Worm (Caenorhabditis elegans): ENCODE results near the gene C34H4.1.

Gene C34H4.1

DNA sequence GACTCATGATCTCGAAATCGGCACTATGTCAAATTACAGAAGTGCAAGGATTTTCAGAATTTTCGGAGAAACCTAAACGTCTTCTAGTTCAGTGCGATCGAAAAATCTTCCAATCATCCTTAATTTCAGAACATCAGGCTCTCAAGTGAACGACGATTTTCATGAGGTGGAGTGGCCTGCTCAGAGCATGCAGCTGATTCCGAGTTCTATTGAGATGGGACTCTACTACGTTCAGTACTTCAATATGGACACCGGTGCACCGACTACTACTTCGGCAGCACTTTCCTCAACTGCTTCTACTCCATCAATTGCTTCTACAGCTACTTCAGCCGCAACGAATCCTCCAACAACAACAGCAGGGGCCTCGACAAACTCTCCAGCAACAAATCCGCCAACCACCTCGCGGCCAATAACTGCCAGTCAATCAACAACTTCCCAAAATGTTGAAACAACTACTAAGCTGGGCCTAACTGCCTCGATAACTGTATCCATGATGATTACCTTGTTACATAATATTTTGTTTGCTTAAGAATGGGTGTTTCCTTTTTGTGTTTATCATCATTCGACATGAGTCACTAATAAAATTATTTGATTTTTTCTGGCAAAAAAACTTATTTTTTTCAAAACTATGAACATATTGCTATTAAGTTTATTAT lies 8.2 kb downstream of the C34H4.1 start, which contains the start of gene Y41D4B.15:
Gene Y41D4B.15, plus strand, starts transcription at position 606 of the 656 bp plus-strand sequence.
- TF ChIP-seq sea-2 (GFP tag; optimal IDR thresholded peaks at IDR 0.05) (no peak), ztf-11 (tag; optimal IDR thresholded peaks at IDR 0.05) (no peak), elt-2 (tag; optimal IDR thresholded peaks at IDR 0.05) (no peak), pqm-1 (tag; optimal IDR thresholded peaks at IDR 0.05) (no peak), tbx-2 (tag; optimal IDR thresholded peaks at IDR 0.05) (no peak), nhr-11 (tag; optimal IDR thresholded peaks at IDR 0.05) (no peak), nhr-25 (tag; optimal IDR thresholded peaks at IDR 0.05) (no peak), zag-1 (tag; optimal IDR thresholded peaks at IDR 0.05) (no peak), daf-12 (tag; optimal IDR thresholded peaks at IDR 0.05) (no peak), fkh-2 (tag; optimal IDR thresholded peaks at IDR 0.05) (no peak), ZK546.5 (tag; optimal IDR thresholded peaks at IDR 0.05) (no peak), lin-39 (tag; optimal IDR thresholded peaks at IDR 0.05) (no peak), ceh-28 (tag; optimal IDR thresholded peaks at IDR 0.05) (no peak), egl-27 (tag; optimal IDR thresholded peaks at IDR 0.05) (no peak), lsy-12 (tag; optimal IDR thresholded peaks at IDR 0.05) (no peak), nfya-1 (tag; optimal IDR thresholded peaks at IDR 0.05; ENCODE audit: insufficient read depth) (no peak), nhr-77 (tag; optimal IDR thresholded peaks at IDR 0.05) (no peak), R02D3.7 (tag; optimal IDR thresholded peaks at IDR 0.05) (no peak)

DNA sequence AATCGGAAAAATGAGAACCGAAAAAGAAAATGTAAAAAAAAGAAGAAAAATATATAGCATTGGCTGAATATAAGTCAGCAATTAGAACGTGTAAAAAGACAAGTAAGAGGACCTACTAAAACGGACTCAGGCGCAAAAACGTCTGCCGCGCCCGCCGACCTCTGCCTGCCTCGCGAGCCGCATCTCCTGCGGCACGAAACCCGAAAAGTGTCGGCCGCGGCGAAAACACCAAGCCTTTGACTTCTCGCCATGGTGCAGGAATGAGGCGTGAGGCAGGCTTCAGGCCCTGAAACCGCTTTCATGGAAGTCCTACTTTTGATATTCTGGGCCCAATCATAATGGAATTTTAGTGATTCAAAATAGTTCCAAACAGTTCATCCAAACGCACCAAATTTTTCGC lies 10.3 kb downstream of the C34H4.1 start:
- no peak for TF ChIP-seq skn-1 (tag; optimal IDR thresholded peaks at IDR 0.05)
- TF ChIP-seq fos-1 (tag; optimal IDR thresholded peaks at IDR 0.05), result no peak
- TF ChIP-seq pha-4 (tag; optimal IDR thresholded peaks at IDR 0.05), result no peak
- TF ChIP-seq ztf-4 (tag; optimal IDR thresholded peaks at IDR 0.05), result no peak
- TF ChIP-seq nhr-67 (tag; optimal IDR thresholded peaks at IDR 0.05), result no peak
- no peak for TF ChIP-seq nhr-25 (tag; optimal IDR thresholded peaks at IDR 0.05)
- no peak for TF ChIP-seq sea-2 (GFP tag; optimal IDR thresholded peaks at IDR 0.05)
- no peak for TF ChIP-seq mdl-1 (tag; optimal IDR thresholded peaks at IDR 0.05)
- TF ChIP-seq ceh-28 (tag; optimal IDR thresholded peaks at IDR 0.05), result no peak
- no peak for TF ChIP-seq nhr-77 (tag; optimal IDR thresholded peaks at IDR 0.05)
- TF ChIP-seq unc-39 (tag; optimal IDR thresholded peaks at IDR 0.05), result no peak
- no peak for TF ChIP-seq nhr-76 (tag; optimal IDR thresholded peaks at IDR 0.05)

DNA sequence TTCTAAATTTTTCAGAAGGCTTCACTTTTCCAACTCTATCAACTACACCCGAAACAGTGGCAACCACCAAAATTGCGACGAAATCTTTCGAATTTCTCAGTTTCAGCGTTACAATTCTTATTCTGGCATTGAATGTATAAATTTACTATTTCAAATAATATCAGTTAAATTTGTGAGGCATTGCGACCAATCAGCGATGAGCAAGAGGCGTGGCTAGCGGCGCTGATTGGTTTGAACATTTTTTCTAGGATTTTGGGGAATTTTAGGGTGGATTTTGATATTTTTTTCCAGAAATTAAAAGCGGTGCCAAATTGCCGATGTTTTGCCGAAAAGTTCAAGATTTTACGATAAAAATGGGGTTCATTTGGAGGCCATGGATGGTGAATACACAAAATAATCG lies 12.2 kb downstream of the C34H4.1 start:
- TF ChIP-seq nhr-23 (tag; optimal IDR thresholded peaks at IDR 0.05), result no peak
- no peak for TF ChIP-seq ceh-82 (tag; optimal IDR thresholded peaks at IDR 0.05)
- TF ChIP-seq nfya-1 (tag; optimal IDR thresholded peaks at IDR 0.05; ENCODE audit: insufficient read depth), result peak; percentile 96
- TF ChIP-seq nhr-237 (tag; optimal IDR thresholded peaks at IDR 0.05), result no peak

DNA sequence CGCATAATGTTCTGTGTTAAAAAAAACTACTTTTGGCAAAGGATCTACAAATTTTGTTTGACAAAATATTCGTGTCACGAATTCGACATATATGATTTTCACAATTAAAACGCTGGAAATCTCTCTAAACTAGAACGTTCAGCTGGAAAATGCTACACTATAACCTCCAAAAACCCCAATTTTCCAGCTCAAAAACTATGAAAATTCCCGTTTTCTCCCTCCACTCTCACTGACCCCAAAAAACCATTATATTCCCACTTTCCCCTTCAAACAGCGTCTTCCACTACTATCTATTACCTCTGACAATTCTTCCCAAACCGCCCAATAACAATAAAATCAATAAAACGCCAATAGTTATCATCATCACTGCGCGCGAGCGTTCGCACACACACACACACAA lies 21.4 kb downstream of the C34H4.1 start, which contains the start of gene Y41D4B.14:
Gene Y41D4B.14, plus strand, starts transcription at position 301 of the 400 bp plus-strand sequence.
- TF ChIP-seq ztf-4 (tag; optimal IDR thresholded peaks at IDR 0.05) (no peak), ceh-9 (tag; optimal IDR thresholded peaks at IDR 0.05) (no peak), egl-27 (tag; optimal IDR thresholded peaks at IDR 0.05) (no peak), zag-1 (tag; optimal IDR thresholded peaks at IDR 0.05) (no peak), mml-1 (tag; optimal IDR thresholded peaks at IDR 0.05) (no peak), nhr-28 (tag; optimal IDR thresholded peaks at IDR 0.05) (no peak), ZK546.5 (tag; optimal IDR thresholded peaks at IDR 0.05) (no peak), nhr-12 (tag; optimal IDR thresholded peaks at IDR 0.05) (no peak), nhr-43 (tag; optimal IDR thresholded peaks at IDR 0.05; ENCODE audit: poor library complexity, severe bottlenecking) (no peak), egl-5 (tag; optimal IDR thresholded peaks at IDR 0.05) (no peak), ama-1 (optimal IDR thresholded peaks at IDR 0.05) (no peak), nhr-77 (tag; optimal IDR thresholded peaks at IDR 0.05) (no peak)

DNA sequence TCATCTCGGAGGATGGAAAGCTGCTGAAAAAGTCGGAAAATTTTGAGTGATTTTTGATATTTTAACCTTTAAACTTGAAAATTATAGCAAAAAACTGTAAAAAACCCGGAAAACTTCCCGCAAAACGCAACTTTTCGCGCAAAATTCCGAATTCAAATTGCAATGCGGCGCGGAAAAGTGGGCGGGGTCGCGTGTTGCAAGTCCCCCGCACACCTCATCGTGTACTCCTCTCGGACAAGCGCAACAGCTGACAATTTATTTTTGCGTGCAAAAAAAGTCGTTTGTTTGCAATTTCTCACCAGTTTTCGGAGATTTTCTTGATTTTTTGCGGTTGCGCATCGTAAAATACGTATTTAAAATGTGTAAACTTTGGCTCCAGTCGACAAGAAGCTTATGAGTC lies 40.4 kb downstream of the C34H4.1 start, which contains the start of gene npp-8:
Gene npp-8, minus strand, starts transcription at position 23 of the 400 bp plus-strand sequence.
- TF ChIP-seq lsy-12 (tag; optimal IDR thresholded peaks at IDR 0.05), result peak; percentile 86
- TF ChIP-seq pha-4 (tag; optimal IDR thresholded peaks at IDR 0.05), result peak; percentile 84
- TF ChIP-seq mml-1 (tag; optimal IDR thresholded peaks at IDR 0.05), result no peak
- no peak for TF ChIP-seq nhr-12 (tag; optimal IDR thresholded peaks at IDR 0.05)
- TF ChIP-seq nhr-25 (tag; optimal IDR thresholded peaks at IDR 0.05), result peak; percentile 74
- TF ChIP-seq pqm-1 (tag; optimal IDR thresholded peaks at IDR 0.05), result no peak
- peak; percentile 16 for TF ChIP-seq ceh-82 (tag; optimal IDR thresholded peaks at IDR 0.05)
- TF ChIP-seq hmg-11 (tag; optimal IDR thresholded peaks at IDR 0.05), result peak; percentile 93
- no peak for TF ChIP-seq nhr-67 (tag; optimal IDR thresholded peaks at IDR 0.05)
- no peak for TF ChIP-seq zag-1 (tag; optimal IDR thresholded peaks at IDR 0.05)
- peak; percentile 73 for TF ChIP-seq skn-1 (tag; optimal IDR thresholded peaks at IDR 0.05)
- TF ChIP-seq egl-27 (tag; optimal IDR thresholded peaks at IDR 0.05), result peak; percentile 6
- TF ChIP-seq nfya-1 (tag; optimal IDR thresholded peaks at IDR 0.05; ENCODE audit: insufficient read depth), result peak; percentile 82
- TF ChIP-seq snpc-4 (tag; optimal IDR thresholded peaks at IDR 0.05), result peak; percentile 61
- TF ChIP-seq ztf-4 (tag; optimal IDR thresholded peaks at IDR 0.05), result no peak
- peak; percentile 64 for TF ChIP-seq elt-2 (tag; optimal IDR thresholded peaks at IDR 0.05)
- peak; percentile 31 for TF ChIP-seq ceh-16 (tag; optimal IDR thresholded peaks at IDR 0.05)
- peak; percentile 33 for TF ChIP-seq jun-1 (tag; optimal IDR thresholded peaks at IDR 0.05)
- peak; percentile 61 for TF ChIP-seq tbx-2 (tag; optimal IDR thresholded peaks at IDR 0.05)
- no peak for TF ChIP-seq unc-62 (GFP tag; optimal IDR thresholded peaks at IDR 0.05)
- TF ChIP-seq R02D3.7 (tag; optimal IDR thresholded peaks at IDR 0.05), result peak; percentile 55
- TF ChIP-seq fos-1 (tag; optimal IDR thresholded peaks at IDR 0.05), result peak; percentile 4
- TF ChIP-seq lin-15B (tag; optimal IDR thresholded peaks at IDR 0.05), result peak; percentile 84
- peak; percentile 67 for TF ChIP-seq ceh-28 (tag; optimal IDR thresholded peaks at IDR 0.05)
- TF ChIP-seq nhr-11 (tag; optimal IDR thresholded peaks at IDR 0.05), result no peak
- TF ChIP-seq lin-39 (tag; optimal IDR thresholded peaks at IDR 0.05), result peak; percentile 77
- TF ChIP-seq nhr-23 (tag; optimal IDR thresholded peaks at IDR 0.05), result peak; percentile 77
